ENCODE assay signal across 1 fruit fly cellular context in the genomic region with DNA sequence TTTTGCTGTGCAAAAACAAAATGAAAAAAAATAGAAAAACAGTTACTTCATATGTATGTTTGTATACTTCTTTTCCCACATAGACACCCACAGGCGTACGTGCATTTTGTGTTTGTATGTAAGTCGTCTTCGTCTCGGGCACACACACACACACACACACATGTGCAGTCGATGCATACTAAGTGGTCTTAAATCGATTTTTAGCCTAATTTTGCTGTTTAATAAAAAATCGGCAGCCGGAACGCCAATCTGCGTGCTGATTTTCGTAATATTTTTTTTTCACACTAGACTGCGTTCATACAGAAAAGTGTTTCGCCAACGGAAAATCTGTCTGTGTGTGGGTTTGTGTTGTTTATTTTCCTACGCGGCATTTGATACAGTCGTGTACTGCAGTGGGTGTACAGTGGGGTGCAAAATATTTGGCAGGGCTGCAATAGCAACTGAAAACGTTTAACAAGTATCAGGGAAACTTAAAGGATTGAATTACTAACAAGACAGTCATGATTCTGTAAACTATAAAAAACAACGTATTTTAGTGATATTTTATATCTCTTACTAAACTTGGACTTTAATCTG.
A peak's percentile ranks its signal among the peaks of the same experiment; 100 is the strongest.
TF ChIP-seq lines count a peak whose summit lies in the region.

No protein-coding gene starts in this region.

TF ChIP-seq in whole organism, embryonic, 481 proteins besides CTCF, POLR2A, EP300 and RAD21 (continued from another document):
- TF ChIP-seq gsb (GFP tag; IDR thresholded peaks at IDR 0.05; lab: Robert Waterston, UW) (0 out of 2 replicates have a peak, but pooled peaks have one; percentile 10), Aef1 (GFP tag; IDR thresholded peaks at IDR 0.05; lab: Robert Waterston, UW) (peak; percentile 21; the same call in 1 of the 3 replicates), lov (optimal IDR thresholded peaks at IDR 0.05; lab: Kevin White, UChicago) (no peak), lov (GFP tag; IDR thresholded peaks at IDR 0.05; lab: Robert Waterston, UW) (0 out of 3 replicates have a peak, but pooled peaks have one; percentile 12), chinmo (GFP tag; IDR thresholded peaks at IDR 0.05; lab: Robert Waterston, UW; ENCODE audit: partially characterized antibody) (peak; percentile 92), B-H2 (GFP tag; optimal IDR thresholded peaks at IDR 0.05; lab: Kevin White, UChicago) (peak; percentile 43), Fer1 (GFP tag; optimal IDR thresholded peaks at IDR 0.05; lab: Kevin White, UChicago) (peak; percentile 33), CG34376 (GFP tag; optimal IDR thresholded peaks at IDR 0.05; lab: Kevin White, UChicago) (peak; percentile 23), sug (tag; optimal IDR thresholded peaks at IDR 0.05; lab: Kevin White, UChicago) (peak; percentile 9), CG11085 (GFP tag; IDR thresholded peaks at IDR 0.05; lab: Robert Waterston, UW) (peak; percentile 36; the same call in 1 of the 2 replicates), BtbVII (GFP tag; optimal IDR thresholded peaks at IDR 0.05; lab: Kevin White, UChicago) (peak; percentile 44), ERR (GFP tag; optimal IDR thresholded peaks at IDR 0.05; lab: Kevin White, UChicago) (peak; percentile 32), tx (GFP tag; optimal IDR thresholded peaks at IDR 0.05; lab: Kevin White, UChicago) (peak; percentile 55), CG10565 (GFP tag; optimal IDR thresholded peaks at IDR 0.05; lab: Kevin White, UChicago) (no peak), CG17359 (tag; optimal IDR thresholded peaks at IDR 0.05; lab: Kevin White, UChicago) (peak; percentile 49), shn (GFP tag; optimal IDR thresholded peaks at IDR 0.05; lab: Kevin White, UChicago) (no peak), Dip3 (GFP tag; optimal IDR thresholded peaks at IDR 0.05; lab: Kevin White, UChicago) (peak; percentile 36), Sry-δ (GFP tag; optimal IDR thresholded peaks at IDR 0.05; lab: Kevin White, UChicago) (no peak), Ptx1 (GFP tag; IDR thresholded peaks at IDR 0.05; lab: Robert Waterston, UW) (peak; percentile 42; the same call in 1 of the 2 replicates), Hr51 (GFP tag; optimal IDR thresholded peaks at IDR 0.05; lab: Kevin White, UChicago) (peak in 1 of 2 experiments; percentile 34), nau (GFP tag; optimal IDR thresholded peaks at IDR 0.05; lab: Kevin White, UChicago) (no peak), CG10209 (GFP tag; optimal IDR thresholded peaks at IDR 0.05; lab: Kevin White, UChicago) (peak; percentile 20), HLH3B (GFP tag; IDR thresholded peaks at IDR 0.05; lab: Robert Waterston, UW) (0 out of 2 replicates have a peak, but pooled peaks have one; percentile 21), ase (GFP tag; IDR thresholded peaks at IDR 0.05; lab: Robert Waterston, UW) (peak; percentile 50; the same call in 1 of the 3 replicates), Dad (GFP tag; optimal IDR thresholded peaks at IDR 0.05; lab: Kevin White, UChicago) (peak; percentile 5), mirr (GFP tag; optimal IDR thresholded peaks at IDR 0.05; lab: Kevin White, UChicago) (peak; percentile 15), CG30403 (GFP tag; optimal IDR thresholded peaks at IDR 0.05; lab: Kevin White, UChicago) (peak; percentile 19), repo (GFP tag; optimal IDR thresholded peaks at IDR 0.05; lab: Kevin White, UChicago) (peak; percentile 35), CG16863 (GFP tag; optimal IDR thresholded peaks at IDR 0.05; lab: Kevin White, UChicago) (peak; percentile 15), Antp (GFP tag; optimal IDR thresholded peaks at IDR 0.05; lab: Kevin White, UChicago) (peak; percentile 50), CG15514 (GFP tag; optimal IDR thresholded peaks at IDR 0.05; lab: Kevin White, UChicago) (peak; percentile 44), Max (GFP tag; optimal IDR thresholded peaks at IDR 0.05; lab: Kevin White, UChicago) (peak; percentile 30), CG15073 (GFP tag; optimal IDR thresholded peaks at IDR 0.05; lab: Kevin White, UChicago) (peak; percentile 100), row (GFP tag; IDR thresholded peaks at IDR 0.05; lab: Robert Waterston, UW) (peak; percentile 24; the same call in 1 of the 3 replicates), HmgZ (tag; optimal IDR thresholded peaks at IDR 0.05; lab: Kevin White, UChicago) (peak; percentile 50), CG12104 (GFP tag; optimal IDR thresholded peaks at IDR 0.05; lab: Kevin White, UChicago) (no peak), CG10979 (tag; optimal IDR thresholded peaks at IDR 0.05; lab: Kevin White, UChicago) (peak; percentile 45), tin (GFP tag; optimal IDR thresholded peaks at IDR 0.05; lab: Kevin White, UChicago) (no peak), CG31388 (GFP tag; optimal IDR thresholded peaks at IDR 0.05; lab: Kevin White, UChicago) (peak; percentile 5), wek (GFP tag; optimal IDR thresholded peaks at IDR 0.05; lab: Kevin White, UChicago) (peak; percentile 41), hkb (optimal IDR thresholded peaks at IDR 0.05; lab: Kevin White, UChicago) (no peak), hkb (GFP tag; IDR thresholded peaks at IDR 0.05; lab: Robert Waterston, UW) (peak; percentile 53; the same call in 1 of the 2 replicates), H2.0 (GFP tag; IDR thresholded peaks at IDR 0.05; lab: Robert Waterston, UW) (peak; percentile 25; the same call in 1 of the 2 replicates), Atf6 (GFP tag; IDR thresholded peaks at IDR 0.05; lab: Robert Waterston, UW) (peak; percentile 62), fd64A (GFP tag; optimal IDR thresholded peaks at IDR 0.05; lab: Kevin White, UChicago) (peak; percentile 4), odd (GFP tag; optimal IDR thresholded peaks at IDR 0.05; lab: Kevin White, UChicago) (peak; percentile 27), CG13296 (GFP tag; optimal IDR thresholded peaks at IDR 0.05; lab: Kevin White, UChicago) (peak; percentile 27), sens (GFP tag; lab: Kevin White, UChicago) (peak; percentile 92), tgo (GFP tag; IDR thresholded peaks at IDR 0.05; lab: Robert Waterston, UW) (peak; percentile 24; the same call in 1 of the 3 replicates), slbo (GFP tag; IDR thresholded peaks at IDR 0.05; lab: Robert Waterston, UW) (peak; percentile 74), Hsf (GFP tag; optimal IDR thresholded peaks at IDR 0.05; lab: Kevin White, UChicago) (peak; percentile 54), CG12659 (GFP tag; optimal IDR thresholded peaks at IDR 0.05; lab: Kevin White, UChicago) (peak; percentile 18), Fer3 (tag; optimal IDR thresholded peaks at IDR 0.05; lab: Kevin White, UChicago) (peak; percentile 48), Camta (GFP tag; optimal IDR thresholded peaks at IDR 0.05; lab: Kevin White, UChicago) (peak; percentile 3), NfI (GFP tag; optimal IDR thresholded peaks at IDR 0.05; lab: Kevin White, UChicago) (peak; percentile 39), CG8290 (GFP tag; optimal IDR thresholded peaks at IDR 0.05; lab: Kevin White, UChicago) (no peak), CG8290 (tag; optimal IDR thresholded peaks at IDR 0.05; lab: Kevin White, UChicago) (peak in 1 of 2 experiments; percentile 81), CoRest (tag; optimal IDR thresholded peaks at IDR 0.05; lab: Kevin White, UChicago) (no peak), Ada2b (GFP tag; IDR thresholded peaks at IDR 0.05; lab: Robert Waterston, UW) (peak; percentile 55), jumu (GFP tag; optimal IDR thresholded peaks at IDR 0.05; lab: Kevin White, UChicago) (peak; percentile 40), CG14014 (GFP tag; IDR thresholded peaks at IDR 0.05; lab: Robert Waterston, UW) (peak; percentile 47; the same call in 1 of the 2 replicates), CG12769 (tag; optimal IDR thresholded peaks at IDR 0.05; lab: Kevin White, UChicago) (peak; percentile 46), CG13123 (GFP tag; optimal IDR thresholded peaks at IDR 0.05; lab: Kevin White, UChicago) (peak; percentile 1), onecut (GFP tag; IDR thresholded peaks at IDR 0.05; lab: Robert Waterston, UW) (peak; percentile 82), CG11456 (GFP tag; IDR thresholded peaks at IDR 0.05; lab: Robert Waterston, UW) (no peak; the same call in 2 of the 3 replicates), zen2 (GFP tag; IDR thresholded peaks at IDR 0.05; lab: Robert Waterston, UW; ENCODE audit: partially characterized antibody) (no peak; the same call in 2 of the 3 replicates), HLH54F (GFP tag; optimal IDR thresholded peaks at IDR 0.05; lab: Kevin White, UChicago) (peak; percentile 18), sqz (GFP tag; optimal IDR thresholded peaks at IDR 0.05; lab: Kevin White, UChicago) (peak; percentile 50), Asciz (GFP tag; optimal IDR thresholded peaks at IDR 0.05; lab: Kevin White, UChicago) (peak; percentile 18), Med (GFP tag; lab: Kevin White, UChicago) (peak; percentile 94), Hey (tag; optimal IDR thresholded peaks at IDR 0.05; lab: Kevin White, UChicago) (no peak), Deaf1 (tag; optimal IDR thresholded peaks at IDR 0.05; lab: Kevin White, UChicago) (peak; percentile 5), Nf-YC (tag; optimal IDR thresholded peaks at IDR 0.05; lab: Kevin White, UChicago) (peak; percentile 40), nom (GFP tag; optimal IDR thresholded peaks at IDR 0.05; lab: Kevin White, UChicago) (peak; percentile 73), maf-S (GFP tag; optimal IDR thresholded peaks at IDR 0.05; lab: Kevin White, UChicago) (peak; percentile 14), CG4360 (GFP tag; IDR thresholded peaks at IDR 0.05; lab: Robert Waterston, UW) (no peak), Rfx (GFP tag; IDR thresholded peaks at IDR 0.05; lab: Robert Waterston, UW) (peak; percentile 62), Bgb (GFP tag; IDR thresholded peaks at IDR 0.05; lab: Robert Waterston, UW; ENCODE audit: partially characterized antibody) (peak; percentile 19; the same call in 1 of the 2 replicates), CG2120 (GFP tag; optimal IDR thresholded peaks at IDR 0.05; lab: Kevin White, UChicago) (peak; percentile 64), Adf1 (GFP tag; IDR thresholded peaks at IDR 0.05; lab: Robert Waterston, UW) (peak; percentile 20; the same call in 1 of the 2 replicates), CG10366 (GFP tag; IDR thresholded peaks at IDR 0.05; lab: Robert Waterston, UW) (no peak), B-H1 (GFP tag; IDR thresholded peaks at IDR 0.05; lab: Robert Waterston, UW) (peak; percentile 38; the same call in 1 of the 3 replicates), dpn (GFP tag; optimal IDR thresholded peaks at IDR 0.05; lab: Kevin White, UChicago) (peak; percentile 22 to 32), CG8478 (optimal IDR thresholded peaks at IDR 0.05; lab: Kevin White, UChicago) (peak; percentile 83), ind (GFP tag; optimal IDR thresholded peaks at IDR 0.05; lab: Kevin White, UChicago) (peak; percentile 9), mam (GFP tag; optimal IDR thresholded peaks at IDR 0.05; lab: Kevin White, UChicago) (peak; percentile 59), CG5245 (GFP tag; optimal IDR thresholded peaks at IDR 0.05; lab: Kevin White, UChicago) (peak; percentile 16), Gug (GFP tag; IDR thresholded peaks at IDR 0.05; lab: Robert Waterston, UW) (peak; percentile 66; the same call in 2 of the 4 replicates), CG11695 (GFP tag; IDR thresholded peaks at IDR 0.05; lab: Robert Waterston, UW) (0 out of 3 replicates have a peak, but pooled peaks have one; percentile 8), CG8089 (GFP tag; optimal IDR thresholded peaks at IDR 0.05; lab: Kevin White, UChicago) (peak; percentile 16), CG12071 (GFP tag; optimal IDR thresholded peaks at IDR 0.05; lab: Kevin White, UChicago) (no peak), ara (GFP tag; IDR thresholded peaks at IDR 0.05; lab: Robert Waterston, UW) (no peak), D19B (GFP tag; optimal IDR thresholded peaks at IDR 0.05; lab: Kevin White, UChicago) (no peak), ems (GFP tag; optimal IDR thresholded peaks at IDR 0.05; lab: Kevin White, UChicago) (peak; percentile 19), CG34422 (GFP tag; IDR thresholded peaks at IDR 0.05; lab: Robert Waterston, UW) (peak; percentile 61; the same call in 1 of the 3 replicates), pb (GFP tag; optimal IDR thresholded peaks at IDR 0.05; lab: Kevin White, UChicago) (peak; percentile 33), pfk (GFP tag; optimal IDR thresholded peaks at IDR 0.05; lab: Kevin White, UChicago) (no peak), sd (tag; optimal IDR thresholded peaks at IDR 0.05; lab: Kevin White, UChicago) (peak; percentile 47), usp (GFP tag; optimal IDR thresholded peaks at IDR 0.05; lab: Kevin White, UChicago) (no peak), MBD-R2 (GFP tag; IDR thresholded peaks at IDR 0.05; lab: Robert Waterston, UW) (0 out of 2 replicates have a peak, but pooled peaks have one; percentile 31), rib (GFP tag; IDR thresholded peaks at IDR 0.05; lab: Robert Waterston, UW) (peak; percentile 40; the same call in 1 of the 2 replicates), grau (tag; optimal IDR thresholded peaks at IDR 0.05; lab: Kevin White, UChicago) (peak; percentile 6), crc (GFP tag; optimal IDR thresholded peaks at IDR 0.05; lab: Kevin White, UChicago) (peak; percentile 31), HHEX (GFP tag; optimal IDR thresholded peaks at IDR 0.05; lab: Kevin White, UChicago) (peak; percentile 51)
